Worm (Caenorhabditis elegans) whole organism, late embryonic: Measurements from ENCODE around the gene F22E5.6.

Experiments used
- K02D7.2 ChIP-seq: sonication (generic microtip); optimal IDR thresholded peaks from 2 replicates; lab custom pipeline; 2017; ENCODE audit warnings: mild to moderate bottlenecking, missing genetic modification characterization, missing compliant biosample characterization
- ceh-14 ChIP-seq: sonication (generic microtip); optimal IDR thresholded peaks from 2 replicates; lab custom pipeline; 2016; ENCODE audit warnings: missing genotype, missing genetic modification characterization, missing compliant biosample characterization
- ceh-18 ChIP-seq: sonication (generic microtip); optimal IDR thresholded peaks from 2 replicates; lab custom pipeline; 2016; ENCODE audit warnings: missing genetic modification characterization, missing compliant biosample characterization
- dve-1 ChIP-seq: sonication (generic microtip); optimal IDR thresholded peaks from 2 replicates; lab custom pipeline; 2017; ENCODE audit warnings: antibody characterized with exemption, mild to moderate bottlenecking, missing genetic modification characterization, missing compliant biosample characterization
- pag-3 ChIP-seq: sonication (generic microtip); optimal IDR thresholded peaks from 2 replicates; lab custom pipeline; 2016; ENCODE audit warnings: missing compliant biosample characterization, missing genetic modification characterization, borderline replicate concordance
- pha-4 ChIP-seq: fragments of 150-350 bp; optimal IDR thresholded peaks from 2 replicates; lab custom pipeline; 2018; ENCODE audit warnings: missing biosample characterization, missing genetic modification reagents, missing genetic modification characterization
- pqm-1 ChIP-seq: sonication (generic microtip); optimal IDR thresholded peaks from 2 replicates; lab custom pipeline; 2016; ENCODE audit warnings: missing genetic modification characterization, missing compliant biosample characterization
- sdc-2 ChIP-seq: sonication (generic microtip); optimal IDR thresholded peaks from 2 replicates; lab custom pipeline; 2016; ENCODE audit warnings: missing genotype, missing genetic modification characterization, missing compliant biosample characterization
- ttx-3 ChIP-seq: sonication (generic microtip); optimal IDR thresholded peaks from 2 replicates; lab custom pipeline; 2016; ENCODE audit warnings: missing genetic modification reagents, missing genetic modification characterization, missing compliant biosample characterization
- unc-86 ChIP-seq: sonication (generic microtip); optimal IDR thresholded peaks from 2 replicates; lab custom pipeline; 2016; ENCODE audit warnings: missing genetic modification characterization, missing compliant biosample characterization
- zip-5 ChIP-seq: sonication (generic microtip); optimal IDR thresholded peaks from 2 replicates; lab custom pipeline; 2016; ENCODE audit warnings: missing genetic modification characterization, missing compliant biosample characterization

ce11 chrII:2700229-2700628 is 50.6 kb downstream of the F22E5.6 start, which contains the start of gene sri-61:
- TF ChIP-seq dve-1 (tag; lab: Kevin White, UChicago) = no peak
- TF ChIP-seq zip-5 (tag; lab: Kevin White, UChicago) = no peak
- TF ChIP-seq ttx-3 (tag; lab: Kevin White, UChicago) = no peak
- no peak for TF ChIP-seq K02D7.2 (tag; lab: Kevin White, UChicago)
- TF ChIP-seq sdc-2 (tag; lab: Kevin White, UChicago) = no peak
- TF ChIP-seq pag-3 (tag; lab: Kevin White, UChicago) = no peak
- TF ChIP-seq pqm-1 (tag; lab: Kevin White, UChicago) = no peak
- no peak for TF ChIP-seq pha-4 (tag; lab: Kevin White, UChicago)
- no peak for TF ChIP-seq ceh-14 (tag; lab: Kevin White, UChicago)
- no peak for TF ChIP-seq unc-86 (tag; lab: Kevin White, UChicago)
- no peak for TF ChIP-seq ceh-18
